Fruit fly (Drosophila melanogaster) whole organism, embryonic: ENCODE measurements around the gene Stat92E.
A peak's percentile ranks its signal among the peaks of the same experiment; 100 is the strongest.

Experiments
- ATbp ChIP-seq: fragments of 200-800 bp; sonication (Bioruptor generic); optimal IDR thresholded peaks from 2 replicates; lab custom pipeline; 2017; ENCODE audit warnings: missing biosample characterization, mild to moderate bottlenecking, missing genetic modification characterization, missing genetic modification reagents
- Aef1 ChIP-seq: fragments of 200-800 bp; sonication (Bioruptor generic); IDR thresholded peaks from 3 replicates; pipeline ENCODE4 v1.3.6; 2022; ENCODE audit warnings: missing biosample characterization, missing genetic modification characterization
- Atf-2 ChIP-seq: fragments of 200-800 bp; sonication (Bioruptor generic); optimal IDR thresholded peaks from 2 replicates; lab custom pipeline; 2016; ENCODE audit warnings: missing biosample characterization, missing genetic modification characterization
- CG10543 ChIP-seq: fragments of 200-800 bp; sonication (Bioruptor generic); optimal IDR thresholded peaks from 3 replicates; lab custom pipeline; 2017; ENCODE audit warnings: missing biosample characterization, mild to moderate bottlenecking, missing genetic modification characterization, moderate library complexity
- CG10565 ChIP-seq: fragments of 200-800 bp; sonication (Bioruptor generic); optimal IDR thresholded peaks from 3 replicates; lab custom pipeline; 2016; ENCODE audit warnings: missing biosample characterization, mild to moderate bottlenecking, missing genetic modification characterization
- CG11695 ChIP-seq: fragments of 200-800 bp; sonication (Bioruptor generic); IDR thresholded peaks from 3 replicates; pipeline ENCODE4 v1.3.6; 2022; ENCODE audit warnings: missing biosample characterization, missing genetic modification characterization
- CG14965 ChIP-seq: fragments of 200-800 bp; sonication (Bioruptor generic); optimal IDR thresholded peaks from 2 replicates; lab custom pipeline; 2016; ENCODE audit warnings: missing biosample characterization, missing genetic modification characterization, borderline replicate concordance
- CG1647 ChIP-seq: fragments of 200-800 bp; sonication (Bioruptor generic); optimal IDR thresholded peaks from 3 replicates; lab custom pipeline; 2016; ENCODE audit warnings: missing biosample characterization, missing genetic modification characterization
- CG17328 ChIP-seq: fragments of 200-800 bp; sonication (Bioruptor generic); IDR thresholded peaks from 2 replicates; pipeline ENCODE4 v1.3.6; 2022; ENCODE audit warnings: missing biosample characterization, missing genetic modification characterization
- CG17359 ChIP-seq: fragments of 200-800 bp; sonication (Bioruptor generic); optimal IDR thresholded peaks from 3 replicates; lab custom pipeline; 2018; ENCODE audit warnings: missing biosample characterization, mild to moderate bottlenecking, missing genetic modification characterization, moderate library complexity
- CG17612 ChIP-seq: fragments of 200-800 bp; sonication (Bioruptor generic); IDR thresholded peaks from 2 replicates; pipeline ENCODE4 v1.3.6; 2022; ENCODE audit warnings: missing biosample characterization, missing genetic modification characterization
- CG17829 ChIP-seq: fragments of 200-800 bp; optimal IDR thresholded peaks from 2 replicates; lab custom pipeline; 2019; ENCODE audit warnings: missing biosample characterization, mild to moderate bottlenecking, missing genetic modification characterization, moderate library complexity
- CG2678 ChIP-seq: fragments of 200-800 bp; sonication (Bioruptor generic); optimal IDR thresholded peaks from 3 replicates; lab custom pipeline; 2019; ENCODE audit warnings: missing biosample characterization, mild to moderate bottlenecking, missing genetic modification characterization, moderate library complexity
- CG34422 ChIP-seq: fragments of 200-800 bp; sonication (Bioruptor generic); IDR thresholded peaks from 3 replicates; pipeline ENCODE4 v1.3.6; 2022; ENCODE audit warnings: missing biosample characterization, missing genetic modification characterization
- CG4282 ChIP-seq: fragments of 200-800 bp; sonication (Bioruptor generic); optimal IDR thresholded peaks from 2 replicates; lab custom pipeline; 2016; ENCODE audit warnings: missing biosample characterization, missing genetic modification characterization
- CG5953 ChIP-seq: fragments of 200-800 bp; sonication (Bioruptor generic); IDR thresholded peaks from 2 replicates; pipeline ENCODE4 v1.3.6; 2022; ENCODE audit warnings: missing biosample characterization, missing genetic modification characterization
- CG6254 ChIP-seq: fragments of 200-800 bp; sonication (Bioruptor generic); optimal IDR thresholded peaks from 3 replicates; lab custom pipeline; 2017; ENCODE audit warnings: mild to moderate bottlenecking, missing biosample characterization, missing genetic modification reagents, missing genetic modification characterization
- CG6765 ChIP-seq: fragments of 200-800 bp; sonication (Bioruptor generic); optimal IDR thresholded peaks from 3 replicates; lab custom pipeline; 2017; ENCODE audit warnings: missing biosample characterization, mild to moderate bottlenecking, missing genetic modification characterization
- CG7745 ChIP-seq: fragments of 200-800 bp; sonication (Bioruptor generic); optimal IDR thresholded peaks from 2 replicates; lab custom pipeline; 2018; ENCODE audit warnings: missing biosample characterization, mild to moderate bottlenecking, missing genetic modification characterization, moderate library complexity
- CG9817 ChIP-seq: fragments of 200-800 bp; sonication (Bioruptor generic); optimal IDR thresholded peaks from 2 replicates; lab custom pipeline; 2018; ENCODE audit warnings: missing biosample characterization, mild to moderate bottlenecking, missing genetic modification characterization, moderate library complexity
- HLH54F ChIP-seq: fragments of 200-800 bp; sonication (Bioruptor generic); optimal IDR thresholded peaks from 3 replicates; lab custom pipeline; 2016; ENCODE audit warnings: missing biosample characterization, missing genetic modification characterization
- HmgD ChIP-seq: fragments of 200-800 bp; sonication (Bioruptor generic); optimal IDR thresholded peaks from 3 replicates; lab custom pipeline; 2016; ENCODE audit warnings: missing biosample characterization, missing genetic modification characterization
- Hsf ChIP-seq: fragments of 200-800 bp; sonication (Bioruptor generic); optimal IDR thresholded peaks from 3 replicates; lab custom pipeline; 2016; ENCODE audit warnings: missing biosample characterization, missing genetic modification characterization
- Med ChIP-seq: fragments of 200-800 bp; sonication (Bioruptor generic); peaks from one replicate; lab custom pipeline; 2016; ENCODE audit warnings: missing biosample characterization, missing genetic modification characterization, mild to moderate bottlenecking, inconsistent platforms, moderate library complexity
- Sry-β ChIP-seq: fragments of 200-800 bp; sonication (Bioruptor generic); optimal IDR thresholded peaks from 2 replicates; lab custom pipeline; 2018; ENCODE audit warnings: missing biosample characterization, mild to moderate bottlenecking, missing genetic modification characterization, moderate library complexity
- TFAM ChIP-seq: fragments of 200-800 bp; sonication (Bioruptor generic); optimal IDR thresholded peaks from 2 replicates; lab custom pipeline; 2017; ENCODE audit warnings: missing biosample characterization, missing genetic modification characterization, inconsistent platforms
- Xbp1 ChIP-seq: fragments of 200-800 bp; sonication (Bioruptor generic); optimal IDR thresholded peaks from 3 replicates; lab custom pipeline; 2016; ENCODE audit warnings: missing biosample characterization, mild to moderate bottlenecking, missing genetic modification characterization
- Xrp1 ChIP-seq: fragments of 200-800 bp; sonication (Bioruptor generic); IDR thresholded peaks from 2 replicates; pipeline ENCODE4 v1.3.6; 2022; ENCODE audit warnings: missing biosample characterization, missing genetic modification characterization
- amos ChIP-seq: fragments of 200-800 bp; sonication (Bioruptor generic); IDR thresholded peaks from 2 replicates; pipeline ENCODE4 v1.3.6; 2022; ENCODE audit warnings: missing biosample characterization, missing genetic modification characterization; ENCODE audit not compliant: partially characterized antibody
- aop ChIP-seq: fragments of 200-800 bp; sonication (Bioruptor generic); IDR thresholded peaks from 2 replicates; pipeline ENCODE4 v1.3.6; 2022; ENCODE audit warnings: missing biosample characterization, missing genetic modification characterization
- ara ChIP-seq: fragments of 200-800 bp; sonication (Bioruptor generic); IDR thresholded peaks from 2 replicates; pipeline ENCODE4 v1.3.6; 2022; ENCODE audit warnings: missing biosample characterization, missing genetic modification characterization
- chif ChIP-seq, 2 experiments: fragments of 200-800 bp; sonication (Bioruptor generic); optimal IDR thresholded peaks; 3 replicates each; lab custom pipeline; 2016; ENCODE audit warnings: missing biosample characterization in 2 of 2, missing genetic modification characterization in 2 of 2
- crp ChIP-seq, 2 experiments: fragments of 200-800 bp; sonication (Bioruptor generic); optimal IDR thresholded peaks; 2 replicates in 1 of 2; 3 replicates in 1 of 2; lab custom pipeline; 2017; ENCODE audit warnings: missing biosample characterization in 2 of 2, missing genetic modification characterization in 2 of 2, mild to moderate bottlenecking in 1 of 2, moderate library complexity in 1 of 2
- esg ChIP-seq: fragments of 200-800 bp; sonication (Bioruptor generic); conservative IDR thresholded peaks from 2 replicates; pipeline ENCODE4 v1.3.6; 2022; ENCODE audit warnings: missing biosample characterization, missing genetic modification characterization
- eyg ChIP-seq: fragments of 200-800 bp; sonication (Bioruptor generic); optimal IDR thresholded peaks from 3 replicates; lab custom pipeline; 2016; ENCODE audit warnings: missing biosample characterization, missing genetic modification characterization
- gcm2 ChIP-seq: fragments of 200-800 bp; sonication (Bioruptor generic); optimal IDR thresholded peaks from 2 replicates; lab custom pipeline; 2016; ENCODE audit warnings: missing biosample characterization, missing genetic modification characterization
- gem ChIP-seq: fragments of 200-800 bp; sonication (Bioruptor generic); optimal IDR thresholded peaks from 2 replicates; lab custom pipeline; 2019; ENCODE audit warnings: missing biosample characterization, mild to moderate bottlenecking, missing genetic modification characterization, moderate library complexity
- gt ChIP-seq: fragments of 200-800 bp; sonication (Bioruptor generic); IDR thresholded peaks from 2 replicates; pipeline ENCODE4 v1.3.6; 2022; ENCODE audit warnings: missing biosample characterization, missing genetic modification characterization
- hb ChIP-seq: fragments of 200-800 bp; sonication (Bioruptor generic); IDR thresholded peaks from 3 replicates; pipeline ENCODE4 v1.3.6; 2022; ENCODE audit warnings: missing biosample characterization, missing genetic modification characterization; ENCODE audit not compliant: partially characterized antibody
- inv ChIP-seq: fragments of 200-800 bp; sonication (Bioruptor generic); IDR thresholded peaks from 2 replicates; pipeline ENCODE4 v1.3.6; 2022; ENCODE audit warnings: missing biosample characterization, missing genetic modification characterization; ENCODE audit not compliant: partially characterized antibody
- lbe ChIP-seq: fragments of 200-800 bp; sonication (Bioruptor generic); optimal IDR thresholded peaks from 2 replicates; lab custom pipeline; 2016; ENCODE audit warnings: missing biosample characterization, mild to moderate bottlenecking, missing genetic modification characterization
- lmd ChIP-seq: fragments of 200-800 bp; sonication (Bioruptor generic); IDR thresholded peaks from 2 replicates; pipeline ENCODE4 v1.3.6; 2022; ENCODE audit warnings: missing biosample characterization, missing genetic modification characterization
- pita ChIP-seq: fragments of 200-800 bp; sonication (Bioruptor generic); optimal IDR thresholded peaks from 2 replicates; lab custom pipeline; 2017; ENCODE audit warnings: missing biosample characterization, mild to moderate bottlenecking, missing genetic modification characterization
- scrt ChIP-seq: fragments of 200-800 bp; sonication (Bioruptor generic); optimal IDR thresholded peaks from 2 replicates; lab custom pipeline; 2018; ENCODE audit warnings: missing biosample characterization, mild to moderate bottlenecking, missing genetic modification characterization, moderate library complexity
- sim ChIP-seq: fragments of 200-800 bp; sonication (Bioruptor generic); IDR thresholded peaks from 2 replicates; pipeline ENCODE4 v1.3.6; 2022; ENCODE audit warnings: missing biosample characterization, missing genetic modification characterization
- sisA ChIP-seq: fragments of 200-800 bp; sonication (Bioruptor generic); IDR thresholded peaks from 2 replicates; pipeline ENCODE4 v1.3.6; 2022; ENCODE audit warnings: missing biosample characterization, missing genetic modification characterization
- slou ChIP-seq: fragments of 200-800 bp; sonication (Bioruptor generic); optimal IDR thresholded peaks from 3 replicates; lab custom pipeline; 2016; ENCODE audit warnings: missing biosample characterization, missing genetic modification characterization
- tio ChIP-seq: fragments of 200-800 bp; sonication (Bioruptor generic); optimal IDR thresholded peaks from 2 replicates; lab custom pipeline; 2017; ENCODE audit warnings: missing biosample characterization, missing genetic modification characterization, inconsistent platforms
- yki ChIP-seq: fragments of >200 bp; optimal IDR thresholded peaks from 3 replicates; lab custom pipeline; 2018

The Stat92E gene

dm6 chr3R:20594194-20595144 is 42.4 kb upstream of the Stat92E start (continued):
- TF ChIP-seq crp (GFP tag; optimal IDR thresholded peaks at IDR 0.05; lab: Kevin White, UChicago) (peak in 1 of 2 experiments; percentile 35), HLH54F (GFP tag; lab: Kevin White, UChicago) (no peak), inv (GFP tag; lab: Robert Waterston, UW) (no peak), CG5953 (GFP tag; lab: Robert Waterston, UW) (0 out of 2 replicates have a peak, but pooled peaks have one; percentile 16), slou (peak; percentile 67), Xbp1 (GFP tag; lab: Kevin White, UChicago) (peak; percentile 80), yki (peak; percentile 20), lbe (GFP tag; lab: Kevin White, UChicago) (peak; percentile 59), CG1647 (GFP tag; lab: Kevin White, UChicago) (peak; percentile 25), CG6254 (peak; percentile 87), sisA (GFP tag; lab: Robert Waterston, UW) (peak; percentile 75), CG9817 (tag; lab: Kevin White, UChicago) (peak; percentile 75), amos (no peak), hb (GFP tag; lab: Robert Waterston, UW) (no peak), ATbp (GFP tag; lab: Kevin White, UChicago) (peak; percentile 91), CG11695 (GFP tag; lab: Robert Waterston, UW) (peak; percentile 93), CG10565 (peak; percentile 10), TFAM (GFP tag; lab: Kevin White, UChicago) (peak; percentile 31), Hsf (GFP tag; lab: Kevin White, UChicago) (peak; percentile 25), CG17829 (tag; lab: Kevin White, UChicago) (peak; percentile 97), esg (peak; percentile 66), Aef1 (GFP tag; lab: Robert Waterston, UW) (peak; percentile 74), Xrp1 (peak; percentile 94), CG2678 (tag; lab: Kevin White, UChicago) (peak; percentile 95), CG10543 (GFP tag; lab: Kevin White, UChicago) (peak; percentile 72), lmd (GFP tag; lab: Robert Waterston, UW) (peak; percentile 89), HmgD (GFP tag; lab: Kevin White, UChicago) (no peak), Sry-β (GFP tag; lab: Kevin White, UChicago) (peak; percentile 29), CG6765 (GFP tag; lab: Kevin White, UChicago) (peak; percentile 66), scrt (GFP tag; lab: Kevin White, UChicago) (peak; percentile 75), CG17612 (GFP tag; lab: Robert Waterston, UW) (peak; percentile 27; the same call in 1 of the 2 replicates), ara (GFP tag; lab: Robert Waterston, UW) (peak; percentile 55), CG4282 (GFP tag; lab: Kevin White, UChicago) (no peak), aop (no peak), gcm2 (GFP tag; lab: Kevin White, UChicago) (no peak), CG17328 (GFP tag; lab: Robert Waterston, UW) (peak; percentile 82), CG14965 (GFP tag; lab: Kevin White, UChicago) (no peak), Med (GFP tag; lab: Kevin White, UChicago) (peak; percentile 63), Atf-2 (GFP tag; lab: Kevin White, UChicago) (no peak), gem (tag; lab: Kevin White, UChicago) (peak; percentile 98), tio (GFP tag; lab: Kevin White, UChicago) (peak; percentile 86), eyg (GFP tag; lab: Kevin White, UChicago) (no peak), CG34422 (GFP tag; lab: Robert Waterston, UW) (peak; percentile 35), CG17359 (peak; percentile 95), chif (GFP tag; optimal IDR thresholded peaks at IDR 0.05; lab: Kevin White, UChicago) (peak in 1 of 2 experiments; percentile 21), gt (GFP tag; lab: Robert Waterston, UW) (no peak), sim (GFP tag; lab: Robert Waterston, UW) (peak; percentile 79), pita (GFP tag; lab: Kevin White, UChicago) (no peak), CG7745 (no peak)
